Worm (Caenorhabditis elegans) whole organism, late embryonic: ENCODE data around the gene fbxa-164.
A peak's percentile ranks its signal among the peaks of the same experiment; 100 is the strongest.

Experiments
- K02D7.2 ChIP-seq: sonication (generic microtip); optimal IDR thresholded peaks from 2 replicates; lab custom pipeline; 2017; ENCODE audit warnings: mild to moderate bottlenecking, missing genetic modification characterization, missing compliant biosample characterization
- K09A11.1 ChIP-seq: sonication (generic microtip); optimal IDR thresholded peaks from 2 replicates; lab custom pipeline; 2017; ENCODE audit warnings: antibody characterized with exemption, mild to moderate bottlenecking, missing genetic modification characterization, missing compliant biosample characterization; ENCODE audit not compliant: insufficient read depth
- T23F11.4 ChIP-seq: fragments of 200-800 bp; sonication (Bioruptor generic); optimal IDR thresholded peaks from 2 replicates; lab custom pipeline; 2018; ENCODE audit warnings: mild to moderate bottlenecking, missing genetic modification characterization, missing compliant biosample characterization
- ama-1 ChIP-seq: fragments of 150-350 bp; optimal IDR thresholded peaks from 2 replicates; lab custom pipeline; 2014
- ceh-14 ChIP-seq: sonication (generic microtip); optimal IDR thresholded peaks from 2 replicates; lab custom pipeline; 2016; ENCODE audit warnings: missing genotype, missing genetic modification characterization, missing compliant biosample characterization
- ceh-22 ChIP-seq: sonication (generic microtip); optimal IDR thresholded peaks from 2 replicates; lab custom pipeline; 2017; ENCODE audit warnings: missing biosample characterization, missing genetic modification characterization
- ceh-30 ChIP-seq: fragments of 150-350 bp; optimal IDR thresholded peaks from 2 replicates; lab custom pipeline; 2014; ENCODE audit warnings: missing biosample characterization, missing genetic modification characterization
- ceh-6 ChIP-seq: fragments of 200-800 bp; sonication (Bioruptor generic); optimal IDR thresholded peaks from 2 replicates; lab custom pipeline; 2018; ENCODE audit warnings: mild to moderate bottlenecking, missing genetic modification characterization, missing compliant biosample characterization
- dmd-4 ChIP-seq: sonication (generic microtip); optimal IDR thresholded peaks from 2 replicates; lab custom pipeline; 2016; ENCODE audit warnings: borderline replicate concordance, missing genetic modification characterization, missing compliant biosample characterization
- dve-1 ChIP-seq: sonication (generic microtip); optimal IDR thresholded peaks from 2 replicates; lab custom pipeline; 2017; ENCODE audit warnings: antibody characterized with exemption, mild to moderate bottlenecking, missing genetic modification characterization, missing compliant biosample characterization
- elt-2 ChIP-seq: sonication (generic microtip); optimal IDR thresholded peaks from 2 replicates; lab custom pipeline; 2016; ENCODE audit warnings: missing genetic modification reagents, missing genetic modification characterization, missing compliant biosample characterization
- elt-4 ChIP-seq: sonication (generic microtip); optimal IDR thresholded peaks from 2 replicates; lab custom pipeline; 2016; ENCODE audit warnings: missing genetic modification characterization, missing compliant biosample characterization
- ets-4 ChIP-seq: sonication (generic microtip); optimal IDR thresholded peaks from 2 replicates; lab custom pipeline; 2016; ENCODE audit warnings: missing genetic modification characterization, missing compliant biosample characterization
- eyg-1 ChIP-seq: sonication (generic microtip); optimal IDR thresholded peaks from 2 replicates; lab custom pipeline; 2016; ENCODE audit warnings: missing genotype, missing genetic modification characterization, missing compliant biosample characterization
- fax-1 ChIP-seq: sonication (generic microtip); optimal IDR thresholded peaks from 2 replicates; lab custom pipeline; 2016; ENCODE audit warnings: missing genotype, missing genetic modification characterization, missing compliant biosample characterization
- fkh-6 ChIP-seq: sonication (generic microtip); optimal IDR thresholded peaks from 2 replicates; lab custom pipeline; 2016; ENCODE audit warnings: missing genetic modification characterization, missing compliant biosample characterization
- gmeb-2 ChIP-seq: sonication (generic microtip); optimal IDR thresholded peaks from 2 replicates; lab custom pipeline; 2016; ENCODE audit warnings: missing genetic modification characterization, inconsistent platforms, missing compliant biosample characterization
- hlh-15 ChIP-seq: sonication (generic microtip); optimal IDR thresholded peaks from 2 replicates; lab custom pipeline; 2016; ENCODE audit warnings: missing genetic modification characterization, missing compliant biosample characterization
- hlh-30 ChIP-seq: sonication (generic microtip); optimal IDR thresholded peaks from 2 replicates; lab custom pipeline; 2017; ENCODE audit warnings: antibody characterized with exemption, missing genetic modification characterization, missing compliant biosample characterization; ENCODE audit not compliant: insufficient read depth
- hlh-6 ChIP-seq: sonication (generic microtip); optimal IDR thresholded peaks from 2 replicates; lab custom pipeline; 2016; ENCODE audit warnings: missing genotype, missing genetic modification characterization, missing compliant biosample characterization
- nfya-1 ChIP-seq: sonication (generic microtip); optimal IDR thresholded peaks from 2 replicates; lab custom pipeline; 2017; ENCODE audit warnings: missing genetic modification characterization, mild to moderate bottlenecking, missing compliant biosample characterization, antibody characterized with exemption, moderate library complexity
- nhr-11 ChIP-seq: fragments of 150-350 bp; optimal IDR thresholded peaks from 2 replicates; lab custom pipeline; 2014; ENCODE audit warnings: missing biosample characterization, missing genetic modification characterization
- nhr-232 ChIP-seq: sonication (generic microtip); optimal IDR thresholded peaks from 2 replicates; lab custom pipeline; 2016; ENCODE audit warnings: missing genetic modification characterization, missing compliant biosample characterization
- npax-4 ChIP-seq: sonication (generic microtip); optimal IDR thresholded peaks from 2 replicates; lab custom pipeline; 2016; ENCODE audit warnings: missing genetic modification characterization, missing compliant biosample characterization
- pag-3 ChIP-seq: sonication (generic microtip); optimal IDR thresholded peaks from 2 replicates; lab custom pipeline; 2016; ENCODE audit warnings: missing compliant biosample characterization, missing genetic modification characterization, borderline replicate concordance
- pat-9 ChIP-seq: fragments of 200-800 bp; sonication (Bioruptor generic); optimal IDR thresholded peaks from 2 replicates; lab custom pipeline; 2018; ENCODE audit warnings: mild to moderate bottlenecking, missing genetic modification characterization, moderate library complexity, missing compliant biosample characterization
- pha-2 ChIP-seq: sonication (generic microtip); optimal IDR thresholded peaks from 2 replicates; lab custom pipeline; 2017; ENCODE audit warnings: mild to moderate bottlenecking, missing genetic modification characterization, missing compliant biosample characterization
- pqm-1 ChIP-seq: sonication (generic microtip); optimal IDR thresholded peaks from 2 replicates; lab custom pipeline; 2016; ENCODE audit warnings: missing genetic modification characterization, missing compliant biosample characterization
- pros-1 ChIP-seq: fragments of 150-350 bp; optimal IDR thresholded peaks from 2 replicates; lab custom pipeline; 2014; ENCODE audit warnings: missing biosample characterization, missing genetic modification reagents, missing genetic modification characterization
- ref-2 ChIP-seq: sonication (generic microtip); optimal IDR thresholded peaks from 2 replicates; lab custom pipeline; 2016; ENCODE audit warnings: missing genetic modification characterization, missing compliant biosample characterization
- rnt-1 ChIP-seq: sonication (generic microtip); optimal IDR thresholded peaks from 2 replicates; lab custom pipeline; 2016; ENCODE audit warnings: missing genetic modification characterization, missing compliant biosample characterization
- sox-4 ChIP-seq: sonication (generic microtip); optimal IDR thresholded peaks from 2 replicates; lab custom pipeline; 2017; ENCODE audit warnings: mild to moderate bottlenecking, missing genetic modification characterization, inconsistent platforms, missing compliant biosample characterization
- syd-9 ChIP-seq: sonication (generic microtip); optimal IDR thresholded peaks from 2 replicates; lab custom pipeline; 2016; ENCODE audit warnings: mild to moderate bottlenecking, missing genetic modification characterization, moderate library complexity, missing compliant biosample characterization
- tbx-2 ChIP-seq: sonication (generic microtip); optimal IDR thresholded peaks from 2 replicates; lab custom pipeline; 2016; ENCODE audit warnings: missing genetic modification characterization, missing compliant biosample characterization
- ttx-3 ChIP-seq: sonication (generic microtip); optimal IDR thresholded peaks from 2 replicates; lab custom pipeline; 2016; ENCODE audit warnings: missing genetic modification reagents, missing genetic modification characterization, missing compliant biosample characterization
- unc-42 ChIP-seq: sonication (generic microtip); optimal IDR thresholded peaks from 2 replicates; lab custom pipeline; 2016; ENCODE audit warnings: missing genotype, missing genetic modification characterization, missing compliant biosample characterization
- unc-55 ChIP-seq: sonication (generic microtip); optimal IDR thresholded peaks from 2 replicates; lab custom pipeline; 2017; ENCODE audit warnings: missing biosample characterization, missing genetic modification reagents, missing genetic modification characterization
- unc-86 ChIP-seq: sonication (generic microtip); optimal IDR thresholded peaks from 2 replicates; lab custom pipeline; 2016; ENCODE audit warnings: missing genetic modification characterization, missing compliant biosample characterization
- ztf-16 ChIP-seq: sonication (generic microtip); optimal IDR thresholded peaks from 2 replicates; lab custom pipeline; 2017; ENCODE audit warnings: missing genetic modification characterization, missing compliant biosample characterization

Gene fbxa-164

ce11 chrII:1613972-1614371 is at the start of gene fbxa-164:
TSS of gene fbxa-164 (minus strand) at chrII:1614072.
- no peak for TF ChIP-seq ama-1
- TF ChIP-seq ttx-3 (tag; lab: Kevin White, UChicago): no peak
- TF ChIP-seq pha-2: no peak
- TF ChIP-seq syd-9 (tag; lab: Kevin White, UChicago): no peak
- TF ChIP-seq ref-2 (tag; lab: Kevin White, UChicago): no peak
- TF ChIP-seq fax-1 (tag; lab: Kevin White, UChicago): no peak
- no peak for TF ChIP-seq gmeb-2 (tag; lab: Kevin White, UChicago)
- no peak for TF ChIP-seq ceh-14 (tag; lab: Kevin White, UChicago)
- TF ChIP-seq npax-4 (tag; lab: Kevin White, UChicago): no peak
- TF ChIP-seq nfya-1: no peak
- no peak for TF ChIP-seq unc-55 (GFP tag; lab: Kevin White, UChicago)
- no peak for TF ChIP-seq sox-4 (tag; lab: Kevin White, UChicago)
- no peak for TF ChIP-seq K09A11.1 (tag; lab: Kevin White, UChicago)
- no peak for TF ChIP-seq elt-2 (tag; lab: Kevin White, UChicago)
- TF ChIP-seq K02D7.2 (tag; lab: Kevin White, UChicago): no peak

DNA sequence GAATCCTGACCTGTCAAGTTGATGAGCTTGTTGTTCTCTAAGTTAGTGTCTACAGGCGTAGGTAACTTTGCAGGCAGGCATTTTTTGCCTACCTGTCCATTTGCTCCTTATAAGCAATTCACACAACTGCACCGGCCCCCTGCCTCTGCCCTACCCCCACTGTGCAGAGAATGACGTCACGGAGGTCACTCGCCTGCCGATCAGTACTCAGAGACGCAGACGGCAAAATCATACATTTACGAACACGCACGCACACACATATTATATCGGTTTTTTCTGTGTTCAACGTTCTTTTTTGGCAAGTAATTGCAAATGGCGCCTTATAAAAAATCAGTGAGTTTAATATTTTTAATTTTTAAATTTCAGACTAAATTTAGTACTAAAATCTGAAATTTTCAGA is 49.6 kb upstream of the fbxa-164 start, which contains the start of gene duxl-1:
duxl-1 (plus strand) TSS at position 184 of the 400 bp plus-strand sequence.
- TF ChIP-seq ceh-22 (no peak), nhr-232 (tag; lab: Kevin White, UChicago) (no peak), K09A11.1 (tag; lab: Kevin White, UChicago) (no peak), ceh-6 (GFP tag; lab: Kevin White, UChicago) (no peak), elt-2 (tag; lab: Kevin White, UChicago) (peak; percentile 40), unc-42 (tag; lab: Kevin White, UChicago) (no peak), pat-9 (tag; lab: Kevin White, UChicago) (no peak), hlh-15 (no peak), ets-4 (tag; lab: Kevin White, UChicago) (no peak), dve-1 (tag; lab: Kevin White, UChicago) (no peak), unc-86 (tag; lab: Kevin White, UChicago) (no peak), tbx-2 (tag; lab: Kevin White, UChicago) (peak; percentile 15), nhr-11 (tag; lab: Kevin White, UChicago) (no peak), dmd-4 (no peak), elt-4 (tag; lab: Kevin White, UChicago) (no peak), gmeb-2 (tag; lab: Kevin White, UChicago) (no peak), hlh-30 (tag; lab: Kevin White, UChicago) (peak; percentile 42), ama-1 (no peak), ref-2 (tag; lab: Kevin White, UChicago) (peak; percentile 25)

DNA sequence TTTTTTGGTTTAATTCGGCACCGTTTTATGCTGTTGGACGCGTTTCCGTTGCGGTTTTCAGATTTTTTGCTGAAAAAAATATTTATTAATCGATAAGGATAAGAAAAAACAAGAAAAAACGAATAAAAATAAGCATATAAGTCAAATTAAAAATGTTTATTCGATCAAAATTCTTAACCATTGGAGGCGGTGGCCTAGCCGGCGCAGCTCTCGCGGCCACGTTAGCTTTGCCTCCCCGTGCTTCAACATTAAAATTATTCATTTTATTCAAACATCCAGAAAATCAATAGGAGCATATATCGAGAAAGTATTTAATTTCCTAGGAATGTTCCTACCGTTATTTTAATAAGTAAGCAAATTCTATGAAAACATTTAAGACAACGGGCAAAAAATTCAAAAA is 49.0 kb upstream of the fbxa-164 start, which contains the start of gene ZC204.14:
ZC204.14 (minus strand) TSS at position 69 of the 400 bp plus-strand sequence.
- no peak for TF ChIP-seq T23F11.4 (GFP tag; lab: Kevin White, UChicago)
- no peak for TF ChIP-seq hlh-6 (tag; lab: Kevin White, UChicago)
- no peak for TF ChIP-seq fax-1 (tag; lab: Kevin White, UChicago)
- TF ChIP-seq ztf-16: no peak
- no peak for TF ChIP-seq rnt-1 (tag; lab: Kevin White, UChicago)
- TF ChIP-seq pqm-1 (tag; lab: Kevin White, UChicago): no peak
- no peak for TF ChIP-seq pag-3 (tag; lab: Kevin White, UChicago)
- TF ChIP-seq ceh-30 (tag; lab: Kevin White, UChicago): no peak
- no peak for TF ChIP-seq eyg-1 (tag; lab: Kevin White, UChicago)
- no peak for TF ChIP-seq pros-1 (tag; lab: Kevin White, UChicago)
- no peak for TF ChIP-seq fkh-6 (tag; lab: Kevin White, UChicago)
